Worm (Caenorhabditis elegans): Measurements from ENCODE around the gene tex-2.

DNA sequence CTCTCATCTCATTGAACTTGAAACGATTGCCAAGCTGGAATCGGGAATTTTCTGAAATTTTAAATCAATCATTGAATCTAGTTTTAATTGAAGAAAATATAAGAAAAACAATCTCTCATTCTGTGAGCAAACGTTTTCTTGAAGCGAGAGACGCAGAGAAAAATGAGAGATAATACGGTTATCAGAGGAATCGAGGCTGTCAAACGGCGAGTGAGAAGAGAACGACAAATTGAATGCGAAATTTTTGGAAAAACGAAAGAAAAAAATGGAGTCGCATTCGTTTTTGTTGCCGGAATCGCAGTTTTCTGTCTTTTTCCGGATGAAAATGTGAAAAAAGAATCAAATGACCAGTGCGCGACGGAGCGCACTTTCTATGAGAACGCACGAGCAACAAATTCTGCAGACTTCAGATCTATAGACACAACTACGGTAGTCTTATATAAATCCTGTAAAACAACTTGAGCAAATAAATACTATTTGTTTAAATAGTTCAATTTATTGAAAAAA is at the start of gene tex-2:
- TF ChIP-seq lim-6 (tag; optimal IDR thresholded peaks at IDR 0.05): no peak
- TF ChIP-seq ceh-45 (GFP tag; IDR thresholded peaks at IDR 0.05): no peak
- no peak for TF ChIP-seq unc-86 (tag; optimal IDR thresholded peaks at IDR 0.05)
- TF ChIP-seq ama-1 (optimal IDR thresholded peaks at IDR 0.05): no peak
- no peak for TF ChIP-seq T23F11.4 (GFP tag; optimal IDR thresholded peaks at IDR 0.05)
- no peak for TF ChIP-seq ref-2 (tag; optimal IDR thresholded peaks at IDR 0.05)
- no peak for TF ChIP-seq ceh-48 (tag; optimal IDR thresholded peaks at IDR 0.05)
- TF ChIP-seq nfya-1 (tag; optimal IDR thresholded peaks at IDR 0.05): no peak
- TF ChIP-seq nhr-11 (tag; optimal IDR thresholded peaks at IDR 0.05): no peak
- no peak for TF ChIP-seq fkh-10 (GFP tag; optimal IDR thresholded peaks at IDR 0.05)
- TF ChIP-seq sox-2 (GFP tag; IDR thresholded peaks at IDR 0.05): no peak
- TF ChIP-seq K02D7.2 (tag; optimal IDR thresholded peaks at IDR 0.05): no peak
